Fruit fly (Drosophila melanogaster) whole organism, embryonic: ENCODE data around the gene CG5180.
A peak's percentile ranks its signal among the peaks of the same experiment; 100 is the strongest.

Experiments
- Blimp-1 ChIP-seq: fragments of 200-800 bp; sonication (Bioruptor generic); optimal IDR thresholded peaks from 3 replicates; lab custom pipeline; 2018; ENCODE audit warnings: missing biosample characterization, missing genetic modification characterization, mild to moderate bottlenecking, moderate library complexity, missing genetic modification reagents
- CG10147 ChIP-seq: fragments of 200-800 bp; sonication (Bioruptor generic); optimal IDR thresholded peaks from 2 replicates; lab custom pipeline; 2019; ENCODE audit warnings: missing biosample characterization, mild to moderate bottlenecking, missing genetic modification characterization, moderate library complexity
- CG11456 ChIP-seq: fragments of 200-800 bp; sonication (Bioruptor generic); IDR thresholded peaks from 3 replicates; pipeline ENCODE4 v1.3.6; 2022; ENCODE audit warnings: missing biosample characterization, missing genetic modification characterization
- CG13424 ChIP-seq: fragments of 200-800 bp; sonication (Bioruptor generic); optimal IDR thresholded peaks from 2 replicates; lab custom pipeline; 2019; ENCODE audit warnings: missing biosample characterization, mild to moderate bottlenecking, missing genetic modification characterization, moderate library complexity
- CG13624 ChIP-seq: fragments of 200-800 bp; sonication (Bioruptor generic); optimal IDR thresholded peaks from 2 replicates; lab custom pipeline; 2016; ENCODE audit warnings: missing biosample characterization, missing genetic modification characterization
- CG14050 ChIP-seq: fragments of 200-800 bp; sonication (Bioruptor generic); IDR thresholded peaks from 3 replicates; pipeline ENCODE4 v1.3.6; 2022; ENCODE audit warnings: missing biosample characterization, missing genetic modification characterization
- CG15601 ChIP-seq: fragments of 200-800 bp; sonication (Bioruptor generic); optimal IDR thresholded peaks from 3 replicates; lab custom pipeline; 2019; ENCODE audit warnings: missing biosample characterization, mild to moderate bottlenecking, missing genetic modification characterization, moderate library complexity
- CG16813 ChIP-seq: fragments of 200-800 bp; sonication (Bioruptor generic); IDR thresholded peaks from 3 replicates; pipeline ENCODE4 v1.3.6; 2022; ENCODE audit warnings: missing biosample characterization, missing genetic modification characterization; ENCODE audit not compliant: partially characterized antibody
- CG17612 ChIP-seq: fragments of 200-800 bp; sonication (Bioruptor generic); IDR thresholded peaks from 2 replicates; pipeline ENCODE4 v1.3.6; 2022; ENCODE audit warnings: missing biosample characterization, missing genetic modification characterization
- CG2129 ChIP-seq: fragments of 200-800 bp; sonication (Bioruptor generic); IDR thresholded peaks from 2 replicates; pipeline ENCODE4 v1.3.6; 2022; ENCODE audit warnings: missing biosample characterization, missing genetic modification characterization; ENCODE audit not compliant: partially characterized antibody
- CG34422 ChIP-seq: fragments of 200-800 bp; sonication (Bioruptor generic); IDR thresholded peaks from 3 replicates; pipeline ENCODE4 v1.3.6; 2022; ENCODE audit warnings: missing biosample characterization, missing genetic modification characterization
- CG7556 ChIP-seq: fragments of 200-800 bp; sonication (Bioruptor generic); optimal IDR thresholded peaks from 2 replicates; lab custom pipeline; 2017; ENCODE audit warnings: missing biosample characterization, mild to moderate bottlenecking, missing genetic modification characterization
- CG7963 ChIP-seq: fragments of 200-800 bp; sonication (Bioruptor generic); IDR thresholded peaks from 3 replicates; pipeline ENCODE4 v1.3.6; 2022; ENCODE audit warnings: missing biosample characterization, missing genetic modification characterization; ENCODE audit not compliant: partially characterized antibody
- CG8359 ChIP-seq: fragments of 200-800 bp; sonication (Bioruptor generic); optimal IDR thresholded peaks from 2 replicates; lab custom pipeline; 2017; ENCODE audit warnings: missing biosample characterization, mild to moderate bottlenecking, missing genetic modification characterization, borderline replicate concordance
- Dad ChIP-seq: fragments of 200-800 bp; sonication (Bioruptor generic); optimal IDR thresholded peaks from 3 replicates; lab custom pipeline; 2016; ENCODE audit warnings: missing biosample characterization, missing genetic modification characterization
- Doc3 ChIP-seq: fragments of 200-800 bp; sonication (Bioruptor generic); IDR thresholded peaks from 3 replicates; pipeline ENCODE4 v1.3.6; 2022; ENCODE audit warnings: missing biosample characterization, missing genetic modification characterization; ENCODE audit not compliant: partially characterized antibody
- Dp ChIP-seq: fragments of 200-800 bp; sonication (Bioruptor generic); optimal IDR thresholded peaks from 2 replicates; lab custom pipeline; 2018; ENCODE audit warnings: missing biosample characterization, mild to moderate bottlenecking, missing genetic modification characterization, moderate library complexity
- Fer2 ChIP-seq: fragments of 200-800 bp; sonication (Bioruptor generic); optimal IDR thresholded peaks from 2 replicates; lab custom pipeline; 2018; ENCODE audit warnings: missing biosample characterization, mild to moderate bottlenecking, missing genetic modification characterization, moderate library complexity
- GATAe ChIP-seq: fragments of 200-800 bp; sonication (Bioruptor generic); conservative IDR thresholded peaks from 2 replicates; pipeline ENCODE4 v1.3.6; 2022; ENCODE audit warnings: missing biosample characterization, missing genetic modification characterization
- Hand ChIP-seq: fragments of 200-800 bp; sonication (Bioruptor generic); optimal IDR thresholded peaks from 2 replicates; lab custom pipeline; 2017; ENCODE audit warnings: mild to moderate bottlenecking, missing biosample characterization, missing genetic modification reagents, missing genetic modification characterization
- Hmx ChIP-seq: fragments of 200-800 bp; sonication (Bioruptor generic); optimal IDR thresholded peaks from 2 replicates; lab custom pipeline; 2016; ENCODE audit warnings: missing biosample characterization, missing genetic modification characterization
- Hr3 ChIP-seq: fragments of 200-800 bp; sonication (Bioruptor generic); optimal IDR thresholded peaks from 3 replicates; lab custom pipeline; 2016; ENCODE audit warnings: missing biosample characterization, missing genetic modification characterization
- Lhr ChIP-seq: fragments of 200-800 bp; sonication (Bioruptor generic); optimal IDR thresholded peaks from 3 replicates; lab custom pipeline; 2017; ENCODE audit warnings: mild to moderate bottlenecking, missing biosample characterization, missing genetic modification reagents, missing genetic modification characterization
- MBD-R2 ChIP-seq: fragments of 200-800 bp; sonication (Bioruptor generic); IDR thresholded peaks from 2 replicates; pipeline ENCODE4 v1.3.6; 2022; ENCODE audit warnings: missing biosample characterization, missing genetic modification characterization
- MTF-1 ChIP-seq: fragments of 200-800 bp; sonication (Bioruptor generic); optimal IDR thresholded peaks from 2 replicates; lab custom pipeline; 2018; ENCODE audit warnings: missing biosample characterization, mild to moderate bottlenecking, missing genetic modification characterization, borderline replicate concordance
- Meics ChIP-seq: fragments of 200-800 bp; sonication (Bioruptor generic); optimal IDR thresholded peaks from 2 replicates; lab custom pipeline; 2017; ENCODE audit warnings: missing biosample characterization, mild to moderate bottlenecking, missing genetic modification characterization
- Pdp1 ChIP-seq, 2 experiments: fragments of 200-800 bp; sonication (Bioruptor generic); optimal IDR thresholded peaks; 3 replicates each; lab custom pipeline; 2016; ENCODE audit warnings: missing biosample characterization in 2 of 2, missing genetic modification characterization in 2 of 2, mild to moderate bottlenecking in 1 of 2, moderate library complexity in 1 of 2
- Rfx ChIP-seq: fragments of 200-800 bp; sonication (Bioruptor generic); IDR thresholded peaks from 2 replicates; pipeline ENCODE4 v1.3.6; 2022; ENCODE audit warnings: missing biosample characterization, missing genetic modification characterization
- ab ChIP-seq: fragments of 200-800 bp; sonication (Bioruptor generic); optimal IDR thresholded peaks from 2 replicates; lab custom pipeline; 2016; ENCODE audit warnings: missing biosample characterization, missing genetic modification characterization
- chinmo ChIP-seq: fragments of 200-800 bp; sonication (Bioruptor generic); IDR thresholded peaks from 4 replicates; pipeline ENCODE4 v1.3.6; 2022; ENCODE audit warnings: missing biosample characterization, missing genetic modification characterization; ENCODE audit not compliant: partially characterized antibody
- corto ChIP-seq: fragments of 200-800 bp; sonication (Bioruptor generic); optimal IDR thresholded peaks from 2 replicates; lab custom pipeline; 2016; ENCODE audit warnings: missing biosample characterization, mild to moderate bottlenecking, missing genetic modification characterization, moderate library complexity
- crp ChIP-seq, 2 experiments: fragments of 200-800 bp; sonication (Bioruptor generic); optimal IDR thresholded peaks; 2 replicates in 1 of 2; 3 replicates in 1 of 2; lab custom pipeline; 2017; ENCODE audit warnings: missing biosample characterization in 2 of 2, missing genetic modification characterization in 2 of 2, mild to moderate bottlenecking in 1 of 2, moderate library complexity in 1 of 2
- dan ChIP-seq: fragments of 200-800 bp; sonication (Bioruptor generic); IDR thresholded peaks from 2 replicates; pipeline ENCODE4 v1.3.6; 2022; ENCODE audit warnings: missing biosample characterization, missing genetic modification characterization
- exex ChIP-seq: fragments of 200-800 bp; sonication (Bioruptor generic); optimal IDR thresholded peaks from 4 replicates; lab custom pipeline; 2018; ENCODE audit warnings: missing biosample characterization, mild to moderate bottlenecking, missing genetic modification characterization, moderate library complexity
- ham ChIP-seq: fragments of 200-800 bp; sonication (Bioruptor generic); IDR thresholded peaks from 2 replicates; pipeline ENCODE4 v1.3.6; 2022; ENCODE audit warnings: missing biosample characterization, missing genetic modification characterization
- insv ChIP-seq, 2 experiments: fragments of 200-800 bp; sonication (Bioruptor generic); optimal IDR thresholded peaks; 3 replicates each; lab custom pipeline; 2016 to 2018; ENCODE audit warnings: missing biosample characterization in 2 of 2, missing genetic modification characterization in 2 of 2
- lab ChIP-seq: fragments of 200-800 bp; sonication (Bioruptor generic); optimal IDR thresholded peaks from 3 replicates; lab custom pipeline; 2017; ENCODE audit warnings: missing biosample characterization, missing genetic modification characterization, mild to moderate bottlenecking, moderate library complexity, missing genetic modification reagents
- pzg ChIP-seq: fragments of 200-800 bp; sonication (Bioruptor generic); optimal IDR thresholded peaks from 3 replicates; lab custom pipeline; 2018; ENCODE audit warnings: missing biosample characterization, mild to moderate bottlenecking, missing genetic modification characterization, moderate library complexity
- salm ChIP-seq: fragments of 200-800 bp; sonication (Bioruptor generic); optimal IDR thresholded peaks from 2 replicates; lab custom pipeline; 2018; ENCODE audit warnings: missing biosample characterization, mild to moderate bottlenecking, missing genetic modification characterization
- sens-2 ChIP-seq: fragments of 200-800 bp; sonication (Bioruptor generic); IDR thresholded peaks from 2 replicates; pipeline ENCODE4 v1.3.6; 2022; ENCODE audit warnings: missing biosample characterization, missing genetic modification characterization
- slou ChIP-seq: fragments of 200-800 bp; sonication (Bioruptor generic); optimal IDR thresholded peaks from 3 replicates; lab custom pipeline; 2016; ENCODE audit warnings: missing biosample characterization, missing genetic modification characterization
- vfl ChIP-seq: fragments of 200-800 bp; sonication (Bioruptor generic); optimal IDR thresholded peaks from 2 replicates; lab custom pipeline; 2016; ENCODE audit warnings: missing biosample characterization, missing genetic modification characterization

The CG5180 gene

dm6 chr3R:20509377-20509776 lies 48.4 kb upstream of the CG5180 start:
- TF ChIP-seq crp (GFP tag; optimal IDR thresholded peaks at IDR 0.05; lab: Kevin White, UChicago) (no peak), CG13424 (tag; lab: Kevin White, UChicago) (no peak), Blimp-1 (peak; percentile 79), Rfx (GFP tag; lab: Robert Waterston, UW) (no peak), Pdp1 (GFP tag; optimal IDR thresholded peaks at IDR 0.05; lab: Kevin White, UChicago) (peak in 1 of 2 experiments; percentile 36), ham (GFP tag; lab: Robert Waterston, UW) (no peak)

dm6 chr3R:20512368-20512767 lies 45.4 kb upstream of the CG5180 start, which contains the start of gene MFS9:
Gene MFS9 (minus strand): TSS chr3R:20512468.
- no peak for TF ChIP-seq CG10147 (GFP tag; lab: Kevin White, UChicago)
- TF ChIP-seq CG8359 (GFP tag; lab: Kevin White, UChicago) = no peak
- peak; percentile 22; the same call in 1 of the 2 replicates for TF ChIP-seq MBD-R2 (GFP tag; lab: Robert Waterston, UW)
- no peak for TF ChIP-seq CG2129
- TF ChIP-seq slou = no peak
- TF ChIP-seq, all 482 proteins: peak for 1

- no peak for TF ChIP-seq insv (GFP tag; optimal IDR thresholded peaks at IDR 0.05; lab: Kevin White, UChicago)
- TF ChIP-seq CG17612 (GFP tag; lab: Robert Waterston, UW) = no peak
- peak; percentile 97 for TF ChIP-seq MTF-1 (GFP tag; lab: Kevin White, UChicago)
- 0 out of 3 replicates have a peak, but pooled peaks have one; percentile 6 for TF ChIP-seq CG11456 (GFP tag; lab: Robert Waterston, UW)
- TF ChIP-seq Hmx (GFP tag; lab: Kevin White, UChicago) = no peak
- no peak for TF ChIP-seq Meics (GFP tag; lab: Kevin White, UChicago)
- TF ChIP-seq chinmo (GFP tag; lab: Robert Waterston, UW) = 0 out of 4 replicates have a peak, but pooled peaks have one; percentile 41
- TF ChIP-seq GATAe (GFP tag; lab: Robert Waterston, UW) = peak; percentile 83; the same call in 1 of the 2 replicates
- peak; percentile 16 for TF ChIP-seq lab (GFP tag; lab: Kevin White, UChicago)
- peak; percentile 65 for TF ChIP-seq exex (tag; lab: Kevin White, UChicago)
- TF ChIP-seq salm (tag; lab: Kevin White, UChicago) = no peak
- TF ChIP-seq corto (GFP tag; lab: Kevin White, UChicago) = peak; percentile 39
- TF ChIP-seq Dp (GFP tag; lab: Kevin White, UChicago) = no peak
Measured at dm6 chr3R:20534575-20534974, 23.2 kb upstream of the CG5180 start, which contains the start of the genes MtnE and MtnD. Gene MtnE (minus strand): TSS chr3R:20534704. Gene MtnD (plus strand): TSS chr3R:20534962.

dm6 chr3R:20542283-20543144 lies 15.2 kb upstream of the CG5180 start:
- TF ChIP-seq CG16813 (GFP tag; lab: Robert Waterston, UW) (no peak), Dad (GFP tag; lab: Kevin White, UChicago) (no peak), Doc3 (no peak), dan (GFP tag; lab: Robert Waterston, UW) (no peak), CG13624 (GFP tag; lab: Kevin White, UChicago) (no peak), CG14050 (no peak), Hand (GFP tag; lab: Kevin White, UChicago) (no peak), Fer2 (tag; lab: Kevin White, UChicago) (peak; percentile 18), ab (GFP tag; lab: Kevin White, UChicago) (no peak), vfl (GFP tag; lab: Kevin White, UChicago) (no peak), pzg (GFP tag; lab: Kevin White, UChicago) (no peak), Hr3 (no peak), CG15601 (peak; percentile 81), chinmo (GFP tag; lab: Robert Waterston, UW) (0 out of 4 replicates have a peak, but pooled peaks have one; percentile 47), CG7963 (no peak), CG34422 (GFP tag; lab: Robert Waterston, UW) (0 out of 3 replicates have a peak, but pooled peaks have one; percentile 24), CG7556 (GFP tag; lab: Kevin White, UChicago) (peak; percentile 56), sens-2 (no peak), Lhr (GFP tag; lab: Kevin White, UChicago) (peak; percentile 15)
